Worm (Caenorhabditis elegans) whole organism, early embryonic: ENCODE measurements around the gene C53A5.2.

Source experiments
- B0310.2 ChIP-seq: sonication (generic microtip); optimal IDR thresholded peaks from 2 replicates; lab custom pipeline; 2016; ENCODE audit warnings: mild to moderate bottlenecking, missing genetic modification characterization, missing compliant biosample characterization
- F13C5.2 ChIP-seq: sonication (generic microtip); optimal IDR thresholded peaks from 2 replicates; lab custom pipeline; 2017; ENCODE audit warnings: mild to moderate bottlenecking, missing genetic modification characterization, inconsistent platforms, missing compliant biosample characterization
- ama-1 ChIP-seq: fragments of 150-350 bp; optimal IDR thresholded peaks from 2 replicates; lab custom pipeline; 2014
- hmbx-1 ChIP-seq: sonication (generic microtip); optimal IDR thresholded peaks from 2 replicates; lab custom pipeline; 2016; ENCODE audit warnings: mild to moderate bottlenecking, missing genetic modification characterization, missing compliant biosample characterization
- sea-1 ChIP-seq: fragments of 200-800 bp; sonication (Bioruptor generic); conservative IDR thresholded peaks from 2 replicates; pipeline ENCODE4 v1.3.6; 2022; ENCODE audit warnings: missing genetic modification characterization, missing compliant biosample characterization
- tbx-11 ChIP-seq: fragments of 200-800 bp; sonication (Bioruptor generic); IDR thresholded peaks from 2 replicates; pipeline ENCODE4 v1.3.6; 2022; ENCODE audit warnings: missing genetic modification characterization, missing compliant biosample characterization
- tra-4 ChIP-seq: sonication (generic microtip); optimal IDR thresholded peaks from 2 replicates; lab custom pipeline; 2017; ENCODE audit warnings: missing genetic modification characterization, missing compliant biosample characterization

DNA sequence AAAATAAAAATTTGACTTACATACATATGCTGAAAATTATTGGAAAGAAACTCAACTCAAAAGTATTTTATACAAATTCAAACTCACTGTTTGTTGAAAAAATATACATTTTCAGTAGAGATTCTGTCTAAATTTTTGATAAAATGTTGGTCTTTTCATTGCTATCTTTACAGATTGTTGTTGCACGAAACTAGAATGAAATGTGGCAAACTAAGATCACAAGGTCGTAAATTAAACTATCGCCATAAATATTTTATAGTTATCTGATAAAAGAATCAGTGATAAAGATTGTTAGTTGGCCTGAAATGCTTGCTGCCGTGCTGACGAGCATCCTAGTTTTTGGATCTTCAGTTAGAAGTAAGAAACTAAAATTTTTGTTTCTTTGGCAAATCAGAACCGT, 44.0 kb downstream of the C53A5.2 start, which contains the start of gene clec-55:
- TF ChIP-seq ama-1 (lab: Kevin White, UChicago), result no peak
- TF ChIP-seq tbx-11, result no peak
- no peak for TF ChIP-seq sea-1 (GFP tag; lab: Robert Waterston, UW)
- TF ChIP-seq F13C5.2 (tag; lab: Kevin White, UChicago), result no peak
- TF ChIP-seq B0310.2 (tag; lab: Kevin White, UChicago), result no peak
- no peak for TF ChIP-seq tra-4 (tag; lab: Kevin White, UChicago)
- no peak for TF ChIP-seq hmbx-1 (tag; lab: Kevin White, UChicago)
